Fruit fly (Drosophila melanogaster): Measurements from ENCODE around the gene cad.

Gene cad

dm6 chr2L:20770242-20770769, at the start of gene cad (continued):
- TF ChIP-seq HLHmδ (GFP tag; optimal IDR thresholded peaks at IDR 0.05) (peak; percentile 3), Bgb (GFP tag; IDR thresholded peaks at IDR 0.05; ENCODE audit: partially characterized antibody) (peak; percentile 59; the same call in 1 of the 2 replicates), CG4854 (GFP tag; optimal IDR thresholded peaks at IDR 0.05) (no peak), CG4328 (GFP tag; optimal IDR thresholded peaks at IDR 0.05) (no peak), CG11504 (tag; optimal IDR thresholded peaks at IDR 0.05) (no peak), NC2α (GFP tag; optimal IDR thresholded peaks at IDR 0.05) (no peak), zen2 (GFP tag; IDR thresholded peaks at IDR 0.05; ENCODE audit: partially characterized antibody) (no peak), zf30C (GFP tag; optimal IDR thresholded peaks at IDR 0.05) (no peak), sens (GFP tag) (peak; percentile 84), Jarid2 (GFP tag; optimal IDR thresholded peaks at IDR 0.05) (peak; percentile 61), Med (GFP tag) (peak; percentile 94), Rx (GFP tag; IDR thresholded peaks at IDR 0.05) (no peak), fd64A (GFP tag; optimal IDR thresholded peaks at IDR 0.05) (peak; percentile 33), CG10654 (GFP tag; optimal IDR thresholded peaks at IDR 0.05) (no peak), Fer2 (tag; optimal IDR thresholded peaks at IDR 0.05) (no peak), chn (GFP tag; optimal IDR thresholded peaks at IDR 0.05) (no peak), lbe (GFP tag; optimal IDR thresholded peaks at IDR 0.05) (peak; percentile 13), ac (GFP tag; optimal IDR thresholded peaks at IDR 0.05) (no peak), CG4424 (GFP tag; optimal IDR thresholded peaks at IDR 0.05) (no peak), dm (GFP tag; optimal IDR thresholded peaks at IDR 0.05) (no peak), her (GFP tag; optimal IDR thresholded peaks at IDR 0.05) (peak; percentile 43), sisA (GFP tag; IDR thresholded peaks at IDR 0.05) (no peak), pan (optimal IDR thresholded peaks at IDR 0.05) (no peak), pan (GFP tag; optimal IDR thresholded peaks at IDR 0.05 in 1 of 2, IDR thresholded peaks at IDR 0.05 in 1 of 2) (peak in 1 of 2 experiments; percentile 71), cas (GFP tag; IDR thresholded peaks at IDR 0.05) (no peak), CG8290 (GFP tag; optimal IDR thresholded peaks at IDR 0.05) (no peak), CG8290 (tag; optimal IDR thresholded peaks at IDR 0.05) (peak in 1 of 2 experiments; percentile 36), CG7786 (GFP tag; optimal IDR thresholded peaks at IDR 0.05) (no peak), CG11398 (GFP tag; optimal IDR thresholded peaks at IDR 0.05) (no peak), CG33557 (GFP tag; optimal IDR thresholded peaks at IDR 0.05) (peak; percentile 5), dan (GFP tag; IDR thresholded peaks at IDR 0.05) (no peak), CG7963 (GFP tag; IDR thresholded peaks at IDR 0.05; ENCODE audit: partially characterized antibody) (no peak), CG9797 (GFP tag; optimal IDR thresholded peaks at IDR 0.05) (no peak), Sin3A (optimal IDR thresholded peaks at IDR 0.05) (no peak), Awh (GFP tag; IDR thresholded peaks at IDR 0.05) (no peak), Rfx (GFP tag; IDR thresholded peaks at IDR 0.05) (peak; percentile 60), kay (GFP tag; optimal IDR thresholded peaks at IDR 0.05) (no peak), lmd (GFP tag; IDR thresholded peaks at IDR 0.05) (no peak), Nf-YB (GFP tag; optimal IDR thresholded peaks at IDR 0.05) (peak; percentile 96), HLH4C (GFP tag; IDR thresholded peaks at IDR 0.05; ENCODE audit: partially characterized antibody) (0 out of 3 replicates have a peak, but pooled peaks have one; percentile 32), CG7745 (tag; optimal IDR thresholded peaks at IDR 0.05) (no peak), sqz (GFP tag; optimal IDR thresholded peaks at IDR 0.05) (peak; percentile 94), Aef1 (GFP tag; IDR thresholded peaks at IDR 0.05) (no peak), ase (GFP tag; IDR thresholded peaks at IDR 0.05) (no peak), Xbp1 (GFP tag; optimal IDR thresholded peaks at IDR 0.05) (no peak), CG15696 (tag; optimal IDR thresholded peaks at IDR 0.05) (no peak), stwl (tag; optimal IDR thresholded peaks at IDR 0.05) (no peak), vnd (GFP tag; IDR thresholded peaks at IDR 0.05; ENCODE audit: partially characterized antibody) (0 out of 3 replicates have a peak, but pooled peaks have one; percentile 25), zen (tag; optimal IDR thresholded peaks at IDR 0.05) (peak; percentile 45), Lhr (GFP tag; optimal IDR thresholded peaks at IDR 0.05) (no peak), Asciz (GFP tag; optimal IDR thresholded peaks at IDR 0.05) (no peak)

All from whole organism, embryonic.